Worm (Caenorhabditis elegans): ENCODE results near the gene Y50D4A.1.
A peak's percentile ranks its signal among the peaks of the same experiment; 100 is the strongest.

Gene Y50D4A.1

DNA sequence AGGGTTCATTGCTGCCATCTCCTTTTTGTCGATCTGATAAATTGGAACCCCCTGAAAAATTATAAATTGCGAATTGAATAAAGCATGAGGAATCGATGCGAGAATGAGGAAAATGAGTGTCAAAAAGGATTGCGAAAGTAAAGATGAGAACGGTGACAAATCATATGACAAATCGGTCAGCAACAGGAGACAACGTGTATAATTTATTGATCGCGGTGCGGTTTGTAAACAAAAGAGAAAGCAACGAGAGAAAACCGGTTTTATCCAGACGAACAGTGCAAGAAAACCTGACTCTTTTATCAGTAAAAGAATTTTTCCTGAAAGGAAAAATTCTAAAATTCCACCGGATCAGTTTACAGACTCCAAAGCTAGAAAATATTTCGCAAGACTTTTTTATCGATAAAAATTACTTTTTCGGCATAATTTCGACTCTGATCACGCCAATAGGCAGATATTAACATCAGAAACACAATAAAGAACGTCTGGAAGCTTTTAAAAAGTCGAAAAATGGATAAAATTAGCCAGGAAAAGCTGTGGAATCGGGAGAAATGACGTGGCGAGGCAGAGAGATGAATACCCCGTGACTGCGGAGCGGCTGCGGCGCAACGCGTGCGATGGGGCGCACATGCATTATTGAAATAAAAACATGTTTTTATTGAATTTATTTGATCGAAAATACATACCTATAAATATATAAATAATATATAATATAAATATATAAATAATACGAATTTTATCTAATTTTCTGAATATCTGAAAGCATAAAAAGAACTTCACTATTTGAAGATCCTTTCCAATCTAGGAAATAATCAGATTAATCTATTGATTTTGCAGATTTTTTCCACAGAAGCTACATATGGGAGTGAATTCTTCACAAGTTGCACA lies 56.5 kb downstream of the Y50D4A.1 start, which contains the start of the genes rab-1 and C39F7.5:
Gene rab-1 (minus strand): TSS at position 51 of the 885 bp plus-strand sequence.
Gene C39F7.5 (plus strand): TSS at position 835 of the 885 bp plus-strand sequence.
- TF ChIP-seq mdl-1 (tag; optimal IDR thresholded peaks at IDR 0.05) = no peak
- TF ChIP-seq lin-15B (tag; optimal IDR thresholded peaks at IDR 0.05) = peak; percentile 81
- TF ChIP-seq R02D3.7 (tag; optimal IDR thresholded peaks at IDR 0.05) = no peak
- peak; percentile 60 for TF ChIP-seq snpc-4 (tag; optimal IDR thresholded peaks at IDR 0.05)
- no peak for TF ChIP-seq nhr-25 (tag; optimal IDR thresholded peaks at IDR 0.05)
- TF ChIP-seq nhr-12 (tag; optimal IDR thresholded peaks at IDR 0.05) = no peak
- TF ChIP-seq mml-1 (tag; optimal IDR thresholded peaks at IDR 0.05) = no peak
- TF ChIP-seq eor-1 (tag; optimal IDR thresholded peaks at IDR 0.05) = no peak
- TF ChIP-seq elt-1 (tag; optimal IDR thresholded peaks at IDR 0.05) = no peak
- no peak for TF ChIP-seq aly-2 (tag; optimal IDR thresholded peaks at IDR 0.05)
- no peak for TF ChIP-seq ceh-16 (tag; optimal IDR thresholded peaks at IDR 0.05)
- no peak for TF ChIP-seq zag-1 (tag; optimal IDR thresholded peaks at IDR 0.05)
- TF ChIP-seq egl-5 (tag; optimal IDR thresholded peaks at IDR 0.05) = peak; percentile 27
- TF ChIP-seq nhr-77 (tag; optimal IDR thresholded peaks at IDR 0.05) = no peak
- TF ChIP-seq nhr-76 (tag; optimal IDR thresholded peaks at IDR 0.05) = no peak
- TF ChIP-seq hmg-11 (tag; optimal IDR thresholded peaks at IDR 0.05) = peak; percentile 21
- TF ChIP-seq elt-2 (tag; optimal IDR thresholded peaks at IDR 0.05) = peak; percentile 58
- TF ChIP-seq unc-39 (tag; optimal IDR thresholded peaks at IDR 0.05) = no peak
- TF ChIP-seq nhr-11 (tag; optimal IDR thresholded peaks at IDR 0.05) = no peak
- TF ChIP-seq tbx-2 (tag; optimal IDR thresholded peaks at IDR 0.05) = no peak
- no peak for TF ChIP-seq ZK546.5 (tag; optimal IDR thresholded peaks at IDR 0.05)
- TF ChIP-seq daf-12 (tag; optimal IDR thresholded peaks at IDR 0.05) = no peak
- peak; percentile 34 for TF ChIP-seq pqm-1 (tag; optimal IDR thresholded peaks at IDR 0.05)
- no peak for TF ChIP-seq ceh-82 (tag; optimal IDR thresholded peaks at IDR 0.05)
- no peak for TF ChIP-seq fos-1 (tag; optimal IDR thresholded peaks at IDR 0.05)
- TF ChIP-seq fkh-10 (GFP tag; optimal IDR thresholded peaks at IDR 0.05) = no peak
- no peak for TF ChIP-seq ceh-28 (tag; optimal IDR thresholded peaks at IDR 0.05)
- no peak for TF ChIP-seq nhr-43 (tag; optimal IDR thresholded peaks at IDR 0.05; ENCODE audit: poor library complexity, severe bottlenecking)
- TF ChIP-seq elt-3 (tag; optimal IDR thresholded peaks at IDR 0.05) = no peak
- no peak for TF ChIP-seq ama-1 (optimal IDR thresholded peaks at IDR 0.05)
- TF ChIP-seq ceh-9 (tag; optimal IDR thresholded peaks at IDR 0.05) = no peak
- peak; percentile 24 for TF ChIP-seq nhr-23 (tag; optimal IDR thresholded peaks at IDR 0.05)
- no peak for TF ChIP-seq fkh-2 (tag; optimal IDR thresholded peaks at IDR 0.05)
- no peak for TF ChIP-seq nhr-237 (tag; optimal IDR thresholded peaks at IDR 0.05)
- no peak for TF ChIP-seq jun-1 (tag; optimal IDR thresholded peaks at IDR 0.05)
- TF ChIP-seq nfya-1 (tag; optimal IDR thresholded peaks at IDR 0.05; ENCODE audit: insufficient read depth) = peak; percentile 67
- no peak for TF ChIP-seq egl-27 (tag; optimal IDR thresholded peaks at IDR 0.05)
- TF ChIP-seq pha-4 (tag; optimal IDR thresholded peaks at IDR 0.05) = peak; percentile 74
- no peak for TF ChIP-seq nhr-28 (tag; optimal IDR thresholded peaks at IDR 0.05)
- no peak for TF ChIP-seq lsy-12 (tag; optimal IDR thresholded peaks at IDR 0.05)
- no peak for TF ChIP-seq skn-1 (tag; optimal IDR thresholded peaks at IDR 0.05)
- no peak for TF ChIP-seq sea-2 (GFP tag; optimal IDR thresholded peaks at IDR 0.05)
- TF ChIP-seq lin-39 (tag; optimal IDR thresholded peaks at IDR 0.05) = peak; percentile 77
- TF ChIP-seq unc-62 (GFP tag; optimal IDR thresholded peaks at IDR 0.05) = no peak
- peak; percentile 8 for TF ChIP-seq ztf-4 (tag; optimal IDR thresholded peaks at IDR 0.05)
- no peak for TF ChIP-seq ztf-11 (tag; optimal IDR thresholded peaks at IDR 0.05)
- TF ChIP-seq nhr-67 (tag; optimal IDR thresholded peaks at IDR 0.05) = no peak
